Worm (Caenorhabditis elegans) whole organism, L4/young adult: Measurements from ENCODE around the gene nep-26.

Source experiments
- W03F9.2 ChIP-seq: fragments of 150-350 bp; optimal IDR thresholded peaks from 2 replicates; lab custom pipeline; 2014; ENCODE audit warnings: missing biosample characterization, missing genetic modification characterization
- dao-5 ChIP-seq: sonication (generic microtip); optimal IDR thresholded peaks from 2 replicates; lab custom pipeline; 2016; ENCODE audit warnings: missing genotype, missing genetic modification characterization, moderate library complexity, missing compliant biosample characterization
- him-1 ChIP-seq: sonication (generic microtip); optimal IDR thresholded peaks from 2 replicates; lab custom pipeline; 2016; ENCODE audit warnings: missing genotype, missing genetic modification reagents, missing genetic modification characterization, missing compliant biosample characterization

nep-26 gene

DNA sequence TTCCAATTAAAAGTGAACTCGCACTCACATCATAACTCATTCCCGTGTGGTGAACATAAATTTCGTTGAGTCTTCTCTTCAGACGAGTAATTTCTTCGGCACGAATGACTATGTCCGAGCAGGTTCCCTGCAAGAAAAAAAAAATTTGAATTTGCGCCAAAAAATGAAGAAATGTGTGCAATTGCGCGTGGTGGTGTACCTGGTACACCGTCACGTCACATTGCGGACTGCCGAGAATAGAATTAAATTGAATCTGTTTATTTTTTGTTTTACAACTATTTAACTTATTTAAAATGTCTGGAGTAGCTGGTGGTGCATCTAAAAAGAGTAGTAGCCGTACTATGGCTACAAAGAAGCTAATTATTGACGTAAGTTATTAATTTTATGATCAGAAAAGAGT, 1.0 kb upstream of the nep-26 start, which contains the start of gene mdt-22:
Gene mdt-22 (plus strand): TSS at position 263 of the 400 bp plus-strand sequence.
- peak; percentile 59 for TF ChIP-seq him-1 (tag; lab: Kevin White, UChicago)
- TF ChIP-seq W03F9.2 (tag; lab: Kevin White, UChicago), result peak; percentile 84
- no peak for TF ChIP-seq dao-5 (tag; lab: Kevin White, UChicago)

DNA sequence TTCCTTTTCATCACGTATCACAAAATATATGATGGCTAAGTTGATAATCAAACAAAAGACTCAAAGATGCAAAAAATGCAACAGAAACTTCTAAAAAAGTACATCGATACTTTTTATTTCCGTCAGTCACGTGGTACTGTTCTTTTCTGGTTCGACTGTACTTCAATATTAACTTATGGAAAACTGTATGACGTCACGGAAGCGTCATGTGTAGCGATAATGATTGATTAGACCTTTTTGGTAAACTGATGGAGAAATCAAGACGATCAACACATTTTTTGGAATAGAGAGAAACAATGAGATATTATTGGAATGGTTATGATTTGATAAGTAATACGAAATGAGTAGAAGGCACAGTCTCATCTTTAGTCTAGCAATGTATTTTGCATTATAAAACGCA, 5.7 kb downstream of the nep-26 start:
- no peak for TF ChIP-seq W03F9.2 (tag; lab: Kevin White, UChicago)
- no peak for TF ChIP-seq him-1 (tag; lab: Kevin White, UChicago)
- TF ChIP-seq dao-5 (tag; lab: Kevin White, UChicago), result no peak

DNA sequence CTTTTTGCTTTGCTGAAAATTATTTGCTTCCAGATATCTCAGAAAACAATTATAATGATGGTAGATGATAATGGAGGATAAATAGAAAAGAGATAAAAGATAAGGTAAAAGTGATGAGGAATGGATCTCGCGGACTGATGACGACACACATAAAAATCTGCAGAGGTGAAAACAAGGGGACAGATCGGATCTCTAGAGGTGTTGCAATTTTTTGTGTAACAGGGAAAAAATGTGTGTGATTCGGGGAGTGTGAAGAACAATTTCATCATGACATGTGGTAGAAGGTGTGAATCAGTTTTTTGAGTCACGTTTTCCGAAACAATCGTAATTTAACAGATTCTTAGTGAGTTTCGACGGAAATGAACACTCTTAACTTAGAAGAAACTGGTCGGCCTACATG, 11.0 kb downstream of the nep-26 start:
- no peak for TF ChIP-seq W03F9.2 (tag; lab: Kevin White, UChicago)

DNA sequence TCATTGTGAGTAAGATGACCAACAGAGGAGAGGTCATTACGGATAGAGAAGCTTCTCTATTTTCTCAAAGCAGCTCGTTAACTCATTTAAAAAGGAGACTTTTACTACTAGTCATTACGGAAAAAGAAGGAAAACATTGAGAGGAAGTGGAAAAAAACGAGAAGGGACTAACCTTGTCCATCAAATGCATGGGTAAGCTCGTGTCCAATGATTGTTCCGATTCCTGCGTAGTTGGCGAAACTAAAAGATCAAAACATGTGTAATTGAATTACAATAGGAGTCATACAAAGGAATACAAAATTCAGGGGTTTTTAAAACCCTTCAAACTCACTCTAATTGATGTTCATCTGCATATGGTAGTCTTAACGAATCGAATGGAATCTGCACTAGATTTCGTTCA, 14.9 kb downstream of the nep-26 start:
- TF ChIP-seq dao-5 (tag; lab: Kevin White, UChicago) (no peak), W03F9.2 (tag; lab: Kevin White, UChicago) (no peak), him-1 (tag; lab: Kevin White, UChicago) (no peak)

DNA sequence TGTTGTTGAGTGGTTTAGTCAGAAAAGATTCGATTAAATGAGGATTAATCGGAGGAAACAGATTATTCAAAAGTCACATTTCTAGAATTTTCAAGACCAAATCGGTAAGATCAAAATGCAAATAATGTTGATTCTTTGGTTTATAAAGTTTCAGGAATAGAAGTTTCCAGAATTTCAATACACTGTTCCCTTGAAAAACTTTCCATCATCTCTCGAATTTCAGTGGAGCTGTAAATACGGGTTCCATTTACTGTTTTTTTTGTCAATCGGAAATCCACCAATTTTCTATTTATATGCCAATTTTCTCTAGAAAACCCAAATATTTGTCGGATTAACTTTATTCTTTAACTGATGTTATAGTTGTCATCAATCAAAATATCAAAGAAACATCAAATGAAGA, 16.8 kb downstream of the nep-26 start:
- TF ChIP-seq W03F9.2 (tag; lab: Kevin White, UChicago), result no peak

DNA sequence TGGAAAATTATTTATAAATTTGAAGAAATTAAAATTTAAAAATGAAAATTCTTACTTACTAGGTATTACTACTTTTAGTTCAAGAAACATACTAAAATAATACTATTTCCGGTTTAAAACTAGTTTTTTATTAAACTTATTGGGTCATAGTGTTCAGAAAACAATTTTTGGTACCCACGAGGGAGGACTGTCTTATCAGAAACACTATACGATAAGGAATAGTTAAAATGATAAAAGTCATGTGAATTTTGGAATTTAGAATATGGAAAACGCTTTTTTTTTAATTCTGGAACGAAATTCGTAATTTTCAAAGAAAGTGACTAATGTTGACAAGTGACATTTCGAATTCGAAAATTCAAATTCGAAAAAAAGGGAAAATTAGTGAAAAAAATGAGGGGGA, 18.3 kb downstream of the nep-26 start:
- no peak for TF ChIP-seq W03F9.2 (tag; lab: Kevin White, UChicago)
- TF ChIP-seq dao-5 (tag; lab: Kevin White, UChicago), result no peak
- TF ChIP-seq him-1 (tag; lab: Kevin White, UChicago), result no peak

DNA sequence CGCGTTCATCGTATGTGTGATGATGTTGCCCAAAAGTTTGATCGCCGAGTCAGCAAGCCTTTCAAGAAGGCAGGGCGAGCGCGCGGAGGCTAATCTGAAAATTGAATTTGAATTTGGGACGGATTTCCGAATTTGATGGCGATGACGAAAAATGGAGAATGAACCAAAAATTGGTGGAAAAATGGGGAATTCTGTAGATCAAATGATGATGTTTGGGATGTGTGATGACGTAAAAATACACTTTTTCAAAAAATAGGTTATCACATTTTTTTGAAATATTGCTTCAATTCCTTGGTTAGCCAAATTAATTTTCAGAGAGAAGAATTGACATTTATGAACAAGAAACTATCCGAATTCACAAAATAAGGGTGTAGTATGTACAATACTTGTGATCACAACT, 20.4 kb downstream of the nep-26 start, which contains the start of gene ZK971.1:
Gene ZK971.1 (minus strand): TSS at position 101 of the 400 bp plus-strand sequence.
- no peak for TF ChIP-seq him-1 (tag; lab: Kevin White, UChicago)
- TF ChIP-seq W03F9.2 (tag; lab: Kevin White, UChicago), result no peak
- no peak for TF ChIP-seq dao-5 (tag; lab: Kevin White, UChicago)

DNA sequence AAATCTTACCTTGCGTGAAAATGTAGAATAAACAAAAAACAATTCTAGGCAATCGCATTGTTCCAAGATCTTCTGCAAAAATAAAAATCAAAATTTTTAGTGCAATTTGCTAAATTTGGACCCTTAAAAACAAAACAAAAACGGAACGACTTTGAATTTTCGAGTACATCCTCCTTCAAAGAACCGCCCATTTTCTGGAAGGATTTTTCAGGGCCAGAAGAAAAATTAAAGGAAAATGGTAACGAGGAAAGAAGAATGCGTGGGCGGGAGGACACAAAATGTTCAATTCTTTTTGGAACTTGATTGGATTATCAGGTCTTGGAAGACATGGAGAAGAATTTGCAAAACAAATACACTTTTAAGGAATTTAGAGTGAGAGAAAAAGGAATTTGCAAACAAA, 28.8 kb downstream of the nep-26 start, which contains the start of gene F54B3.4:
Gene F54B3.4 (minus strand): TSS at position 101 of the 400 bp plus-strand sequence.
- TF ChIP-seq dao-5 (tag; lab: Kevin White, UChicago), result no peak
- no peak for TF ChIP-seq him-1 (tag; lab: Kevin White, UChicago)
- no peak for TF ChIP-seq W03F9.2 (tag; lab: Kevin White, UChicago)

DNA sequence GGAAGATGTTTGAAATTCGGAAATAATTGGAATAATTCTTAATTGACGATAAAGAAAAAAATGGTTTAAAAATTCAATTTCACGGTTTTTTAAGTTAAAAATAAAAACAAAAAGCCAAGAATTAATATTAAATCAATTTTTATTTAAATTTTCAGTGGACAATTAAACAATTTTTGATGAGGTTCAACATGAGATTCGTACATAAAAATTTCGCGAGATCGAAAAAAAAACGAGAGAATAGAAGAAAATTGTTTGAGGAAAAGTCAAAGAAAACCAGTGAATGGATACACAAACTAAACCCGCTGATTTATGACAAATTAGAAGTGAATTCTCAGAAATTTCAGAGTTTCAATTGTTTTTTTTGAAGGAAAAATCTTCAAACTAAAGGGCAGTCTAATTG, 29.9 kb downstream of the nep-26 start, which contains the start of gene F54B3.2:
Gene F54B3.2 (minus strand): TSS at position 101 of the 400 bp plus-strand sequence.
- no peak for TF ChIP-seq him-1 (tag; lab: Kevin White, UChicago)
- TF ChIP-seq dao-5 (tag; lab: Kevin White, UChicago), result no peak
- no peak for TF ChIP-seq W03F9.2 (tag; lab: Kevin White, UChicago)

DNA sequence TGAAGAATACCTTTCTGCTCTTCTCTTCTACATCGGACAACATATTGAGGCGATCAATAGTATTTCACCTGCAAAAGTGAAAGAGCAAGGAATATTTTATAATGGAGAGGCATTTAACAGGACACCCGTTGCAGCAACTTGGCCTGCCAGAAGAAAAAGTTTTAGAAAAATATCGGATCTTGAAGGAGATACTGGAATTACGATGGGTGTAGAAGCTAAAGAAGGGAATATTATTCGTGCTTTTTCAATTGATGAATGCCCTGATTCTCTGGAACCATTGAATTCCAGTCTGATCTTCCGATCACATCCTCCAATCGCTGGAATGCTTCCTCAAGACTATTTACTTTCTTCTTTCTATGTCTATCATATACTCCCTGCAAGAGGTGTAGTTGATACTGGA, 38.7 kb downstream of the nep-26 start:
- no peak for TF ChIP-seq dao-5 (tag; lab: Kevin White, UChicago)
- TF ChIP-seq him-1 (tag; lab: Kevin White, UChicago), result no peak
- TF ChIP-seq W03F9.2 (tag; lab: Kevin White, UChicago), result no peak

DNA sequence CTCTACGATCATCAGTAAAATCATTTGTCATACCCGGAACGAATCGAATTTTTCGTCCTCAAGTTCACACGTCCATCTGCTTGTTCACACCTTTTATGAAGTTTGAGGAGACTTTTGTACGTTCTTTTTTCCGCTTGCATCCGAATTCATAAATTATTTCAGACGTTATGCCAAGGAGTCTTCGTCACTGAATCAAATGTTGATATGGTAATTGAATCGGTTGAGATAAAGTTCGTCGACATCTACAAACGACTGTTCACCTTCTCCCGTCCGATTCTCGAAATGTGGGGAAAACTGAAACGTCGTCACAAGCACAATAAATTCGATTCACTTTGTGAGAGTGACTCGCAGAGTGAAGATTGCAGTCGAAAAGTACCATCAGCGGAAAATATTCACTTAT, 47.9 kb downstream of the nep-26 start:
- no peak for TF ChIP-seq dao-5 (tag; lab: Kevin White, UChicago)
- TF ChIP-seq W03F9.2 (tag; lab: Kevin White, UChicago), result no peak

DNA sequence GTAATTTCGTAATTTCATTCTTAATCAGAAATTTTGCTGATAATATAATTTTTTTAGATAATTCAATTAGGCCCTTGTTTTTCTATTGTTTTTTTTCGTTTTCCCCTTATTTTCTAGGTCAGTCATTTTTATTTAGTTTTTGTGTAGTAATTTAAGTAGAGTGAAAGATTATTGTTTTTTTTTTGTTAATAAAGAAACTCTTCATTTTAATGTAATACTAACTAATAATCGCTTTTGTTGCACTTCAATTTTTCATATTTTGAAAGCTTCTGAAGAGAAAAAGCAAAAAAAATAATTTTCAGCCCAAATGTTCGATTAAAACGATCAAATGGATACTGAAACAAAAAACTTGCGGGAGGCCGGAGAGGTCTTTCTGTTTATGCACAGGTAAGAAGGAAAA, 49.0 kb downstream of the nep-26 start, which contains the start of gene F54B3.1:
Gene F54B3.1 (plus strand): TSS at position 301 of the 400 bp plus-strand sequence.
- TF ChIP-seq W03F9.2 (tag; lab: Kevin White, UChicago) (no peak), him-1 (tag; lab: Kevin White, UChicago) (no peak), dao-5 (tag; lab: Kevin White, UChicago) (no peak)

DNA sequence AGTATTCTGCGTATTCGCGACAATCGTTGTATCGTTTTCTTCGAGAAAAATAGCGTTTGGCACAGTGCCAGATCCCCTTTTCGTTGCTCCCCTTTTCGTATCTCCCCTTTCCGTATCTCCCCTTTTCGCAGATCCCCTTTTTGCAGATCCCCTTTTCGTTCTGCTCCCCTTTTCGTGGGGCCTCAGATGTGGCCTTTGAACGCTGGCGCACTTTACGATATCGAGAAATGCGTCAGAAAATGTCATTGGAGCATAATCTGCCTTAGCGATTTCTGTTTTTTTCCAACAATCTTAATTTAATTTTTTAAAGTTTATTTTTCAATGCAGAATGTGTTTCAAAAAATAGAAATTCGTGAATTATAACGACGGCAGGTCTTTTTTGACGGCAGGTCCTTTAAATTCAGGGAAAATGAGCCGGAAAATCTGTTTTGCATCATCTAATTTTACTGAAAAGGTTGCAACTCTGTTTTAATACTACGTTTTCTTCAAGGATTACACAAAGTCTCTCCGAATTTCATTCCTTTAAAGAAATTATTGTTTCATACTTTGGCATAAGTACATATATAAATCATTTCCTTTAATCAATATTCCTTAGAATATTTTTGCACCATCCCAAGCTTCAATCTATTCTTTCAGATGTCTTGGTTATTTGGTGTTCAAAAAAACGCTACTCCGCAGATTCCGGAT, 51.4 kb downstream of the nep-26 start, which contains the start of gene atad-3:
Gene atad-3 (plus strand): TSS at position 637 of the 687 bp plus-strand sequence.
- TF ChIP-seq W03F9.2 (tag; lab: Kevin White, UChicago) (peak; percentile 79), dao-5 (tag; lab: Kevin White, UChicago) (no peak), him-1 (tag; lab: Kevin White, UChicago) (peak; percentile 70)
